Fruit fly (Drosophila melanogaster) whole organism, embryonic: Measurements from ENCODE around the gene rut.

Source experiments
- CG10321 ChIP-seq: fragments of 200-800 bp; sonication (Bioruptor generic); IDR thresholded peaks from 2 replicates; pipeline ENCODE4 v1.3.6; 2022; ENCODE audit warnings: missing biosample characterization, missing genetic modification characterization
- CG10654 ChIP-seq: fragments of 200-800 bp; sonication (Bioruptor generic); optimal IDR thresholded peaks from 2 replicates; lab custom pipeline; 2016; ENCODE audit warnings: missing biosample characterization, missing genetic modification characterization
- CG12236 ChIP-seq: fragments of 200-800 bp; sonication (Bioruptor generic); optimal IDR thresholded peaks from 2 replicates; lab custom pipeline; 2016; ENCODE audit warnings: missing biosample characterization, missing genetic modification characterization
- CG12659 ChIP-seq: fragments of 200-800 bp; sonication (Bioruptor generic); optimal IDR thresholded peaks from 3 replicates; lab custom pipeline; 2017; ENCODE audit warnings: mild to moderate bottlenecking, missing biosample characterization, missing genetic modification reagents, missing genetic modification characterization
- CG13424 ChIP-seq: fragments of 200-800 bp; sonication (Bioruptor generic); optimal IDR thresholded peaks from 2 replicates; lab custom pipeline; 2019; ENCODE audit warnings: missing biosample characterization, mild to moderate bottlenecking, missing genetic modification characterization, moderate library complexity
- CG14710 ChIP-seq: fragments of 200-800 bp; sonication (Bioruptor generic); optimal IDR thresholded peaks from 3 replicates; lab custom pipeline; 2019; ENCODE audit warnings: missing biosample characterization, mild to moderate bottlenecking, missing genetic modification characterization, moderate library complexity
- CG14965 ChIP-seq: fragments of 200-800 bp; sonication (Bioruptor generic); optimal IDR thresholded peaks from 2 replicates; lab custom pipeline; 2016; ENCODE audit warnings: missing biosample characterization, missing genetic modification characterization, borderline replicate concordance
- CG15011 ChIP-seq: fragments of 200-800 bp; sonication (Bioruptor generic); optimal IDR thresholded peaks from 3 replicates; lab custom pipeline; 2018; ENCODE audit warnings: missing biosample characterization, mild to moderate bottlenecking, missing genetic modification characterization
- CG1603 ChIP-seq: fragments of 200-800 bp; sonication (Bioruptor generic); optimal IDR thresholded peaks from 2 replicates; lab custom pipeline; 2019; ENCODE audit warnings: missing biosample characterization, mild to moderate bottlenecking, missing genetic modification characterization, moderate library complexity
- CG17328 ChIP-seq: fragments of 200-800 bp; sonication (Bioruptor generic); IDR thresholded peaks from 2 replicates; pipeline ENCODE4 v1.3.6; 2022; ENCODE audit warnings: missing biosample characterization, missing genetic modification characterization
- CG17612 ChIP-seq: fragments of 200-800 bp; sonication (Bioruptor generic); IDR thresholded peaks from 2 replicates; pipeline ENCODE4 v1.3.6; 2022; ENCODE audit warnings: missing biosample characterization, missing genetic modification characterization
- CG18011 ChIP-seq: fragments of 200-800 bp; sonication (Bioruptor generic); optimal IDR thresholded peaks from 2 replicates; lab custom pipeline; 2017; ENCODE audit warnings: missing biosample characterization, missing genetic modification characterization, mild to moderate bottlenecking, moderate library complexity, missing genotype
- CG30020 ChIP-seq: fragments of 200-800 bp; optimal IDR thresholded peaks from 2 replicates; lab custom pipeline; 2019; ENCODE audit warnings: missing biosample characterization, mild to moderate bottlenecking, missing genetic modification characterization, moderate library complexity
- CG30403 ChIP-seq: fragments of 200-800 bp; sonication (Bioruptor generic); optimal IDR thresholded peaks from 3 replicates; lab custom pipeline; 2016; ENCODE audit warnings: missing biosample characterization, missing genetic modification characterization
- CG3065 ChIP-seq: fragments of 200-800 bp; sonication (Bioruptor generic); optimal IDR thresholded peaks from 2 replicates; lab custom pipeline; 2016; ENCODE audit warnings: missing biosample characterization, missing genetic modification characterization
- CG3163 ChIP-seq: fragments of 200-800 bp; sonication (Bioruptor generic); optimal IDR thresholded peaks from 3 replicates; lab custom pipeline; 2016; ENCODE audit warnings: missing biosample characterization, missing genetic modification characterization
- CG34422 ChIP-seq: fragments of 200-800 bp; sonication (Bioruptor generic); IDR thresholded peaks from 3 replicates; pipeline ENCODE4 v1.3.6; 2022; ENCODE audit warnings: missing biosample characterization, missing genetic modification characterization
- CG4328 ChIP-seq: fragments of 200-800 bp; sonication (Bioruptor generic); optimal IDR thresholded peaks from 3 replicates; lab custom pipeline; 2017; ENCODE audit warnings: missing biosample characterization, missing genetic modification reagents, missing genetic modification characterization
- CG7271 ChIP-seq: fragments of 200-800 bp; sonication (Bioruptor generic); optimal IDR thresholded peaks from 2 replicates; lab custom pipeline; 2018; ENCODE audit warnings: missing biosample characterization, mild to moderate bottlenecking, missing genetic modification characterization, moderate library complexity
- CG8924 ChIP-seq: fragments of 200-800 bp; optimal IDR thresholded peaks from 3 replicates; lab custom pipeline; 2019; ENCODE audit warnings: missing biosample characterization, mild to moderate bottlenecking, missing genetic modification characterization, moderate library complexity
- CG8944 ChIP-seq: fragments of 200-800 bp; sonication (Bioruptor generic); optimal IDR thresholded peaks from 3 replicates; lab custom pipeline; 2016; ENCODE audit warnings: missing biosample characterization, missing genetic modification characterization
- CG9797 ChIP-seq: fragments of 200-800 bp; sonication (Bioruptor generic); optimal IDR thresholded peaks from 3 replicates; lab custom pipeline; 2018; ENCODE audit warnings: missing biosample characterization, mild to moderate bottlenecking, missing genetic modification characterization
- CG9876 ChIP-seq: fragments of 200-800 bp; sonication (Bioruptor generic); optimal IDR thresholded peaks from 2 replicates; lab custom pipeline; 2016; ENCODE audit warnings: missing biosample characterization, missing genetic modification characterization
- Dll ChIP-seq: fragments of 200-800 bp; sonication (Bioruptor generic); IDR thresholded peaks from 4 replicates; pipeline ENCODE4 v1.3.6; 2022; ENCODE audit warnings: missing biosample characterization, missing genetic modification characterization; ENCODE audit not compliant: partially characterized antibody
- Doc2 ChIP-seq: fragments of 200-800 bp; sonication (Bioruptor generic); IDR thresholded peaks from 2 replicates; pipeline ENCODE4 v1.3.6; 2022; ENCODE audit warnings: missing biosample characterization, missing genetic modification characterization
- Doc3 ChIP-seq: fragments of 200-800 bp; sonication (Bioruptor generic); IDR thresholded peaks from 3 replicates; pipeline ENCODE4 v1.3.6; 2022; ENCODE audit warnings: missing biosample characterization, missing genetic modification characterization; ENCODE audit not compliant: partially characterized antibody
- E2f2 ChIP-seq: fragments of 200-800 bp; sonication (Bioruptor generic); IDR thresholded peaks from 2 replicates; pipeline ENCODE4 v1.3.6; 2022; ENCODE audit warnings: missing biosample characterization, missing genetic modification characterization
- Elba2 ChIP-seq: fragments of 200-800 bp; sonication (Bioruptor generic); optimal IDR thresholded peaks from 3 replicates; lab custom pipeline; 2016; ENCODE audit warnings: missing biosample characterization, missing genetic modification characterization
- HLH4C ChIP-seq: fragments of 200-800 bp; sonication (Bioruptor generic); IDR thresholded peaks from 3 replicates; pipeline ENCODE4 v1.3.6; 2022; ENCODE audit warnings: missing biosample characterization, missing genetic modification characterization; ENCODE audit not compliant: partially characterized antibody
- Hr78 ChIP-seq, 2 experiments: fragments of 200-800 bp in 1 of 2; fragments of >200 bp in 1 of 2; sonication (Bioruptor generic) in 1 of 2; optimal IDR thresholded peaks; 2 replicates each; lab custom pipeline; 2017 to 2019; ENCODE audit warnings: missing biosample characterization in 2 of 2, missing genetic modification characterization in 2 of 2, mild to moderate bottlenecking in 1 of 2, moderate library complexity in 1 of 2
- MBD-R2 ChIP-seq: fragments of 200-800 bp; sonication (Bioruptor generic); IDR thresholded peaks from 2 replicates; pipeline ENCODE4 v1.3.6; 2022; ENCODE audit warnings: missing biosample characterization, missing genetic modification characterization
- Nf-YC ChIP-seq: fragments of 200-800 bp; optimal IDR thresholded peaks from 3 replicates; lab custom pipeline; 2019; ENCODE audit warnings: missing biosample characterization, mild to moderate bottlenecking, missing genetic modification characterization, moderate library complexity
- Sox102F ChIP-seq: fragments of 200-800 bp; sonication (Bioruptor generic); optimal IDR thresholded peaks from 2 replicates; lab custom pipeline; 2018; ENCODE audit warnings: missing biosample characterization, mild to moderate bottlenecking, missing genetic modification characterization, moderate library complexity
- Ssrp ChIP-seq: fragments of 200-800 bp; sonication (Bioruptor generic); optimal IDR thresholded peaks from 2 replicates; lab custom pipeline; 2018; ENCODE audit warnings: missing biosample characterization, mild to moderate bottlenecking, missing genetic modification characterization, moderate library complexity
- ab ChIP-seq: fragments of 200-800 bp; sonication (Bioruptor generic); optimal IDR thresholded peaks from 2 replicates; lab custom pipeline; 2016; ENCODE audit warnings: missing biosample characterization, missing genetic modification characterization
- dimm ChIP-seq: fragments of 200-800 bp; sonication (Bioruptor generic); IDR thresholded peaks from 2 replicates; pipeline ENCODE4 v1.3.6; 2022; ENCODE audit warnings: missing biosample characterization, missing genetic modification characterization
- eyg ChIP-seq: fragments of 200-800 bp; sonication (Bioruptor generic); optimal IDR thresholded peaks from 3 replicates; lab custom pipeline; 2016; ENCODE audit warnings: missing biosample characterization, missing genetic modification characterization
- fru ChIP-seq: fragments of >200 bp; optimal IDR thresholded peaks from 2 replicates; lab custom pipeline; 2017
- ken ChIP-seq: fragments of 200-800 bp; sonication (Bioruptor generic); IDR thresholded peaks from 3 replicates; pipeline ENCODE4 v1.3.6; 2022; ENCODE audit warnings: missing biosample characterization, missing genetic modification characterization
- knrl ChIP-seq: fragments of 200-800 bp; sonication (Bioruptor generic); IDR thresholded peaks from 3 replicates; pipeline ENCODE4 v1.3.6; 2022; ENCODE audit warnings: missing biosample characterization, missing genetic modification characterization; ENCODE audit not compliant: partially characterized antibody
- lab ChIP-seq: fragments of 200-800 bp; sonication (Bioruptor generic); optimal IDR thresholded peaks from 3 replicates; lab custom pipeline; 2017; ENCODE audit warnings: missing biosample characterization, missing genetic modification characterization, mild to moderate bottlenecking, moderate library complexity, missing genetic modification reagents
- mld ChIP-seq: fragments of 200-800 bp; sonication (Bioruptor generic); IDR thresholded peaks from 3 replicates; pipeline ENCODE4 v1.3.6; 2022; ENCODE audit warnings: missing biosample characterization, missing genetic modification characterization; ENCODE audit not compliant: partially characterized antibody
- odd ChIP-seq: fragments of 200-800 bp; sonication (Bioruptor generic); optimal IDR thresholded peaks from 2 replicates; lab custom pipeline; 2017; ENCODE audit warnings: missing biosample characterization, mild to moderate bottlenecking, missing genetic modification characterization
- pita ChIP-seq: fragments of 200-800 bp; sonication (Bioruptor generic); optimal IDR thresholded peaks from 2 replicates; lab custom pipeline; 2017; ENCODE audit warnings: missing biosample characterization, mild to moderate bottlenecking, missing genetic modification characterization
- pum ChIP-seq: fragments of 200-800 bp; sonication (Bioruptor generic); optimal IDR thresholded peaks from 2 replicates; lab custom pipeline; 2016; ENCODE audit warnings: missing biosample characterization, missing genetic modification characterization
- run ChIP-seq: fragments of 200-800 bp; sonication (Bioruptor generic); optimal IDR thresholded peaks from 3 replicates; lab custom pipeline; 2018; ENCODE audit warnings: missing biosample characterization, mild to moderate bottlenecking, missing genetic modification characterization
- sens ChIP-seq: fragments of 200-800 bp; sonication (Bioruptor generic); peaks from one replicate; lab custom pipeline; 2016; ENCODE audit warnings: missing biosample characterization, missing genetic modification characterization
- slbo ChIP-seq: fragments of 200-800 bp; sonication (Bioruptor generic); IDR thresholded peaks from 2 replicates; pipeline ENCODE4 v1.3.6; 2022; ENCODE audit warnings: missing biosample characterization, missing genetic modification characterization
- slp2 ChIP-seq: fragments of 200-800 bp; sonication (Bioruptor generic); optimal IDR thresholded peaks from 2 replicates; lab custom pipeline; 2016; ENCODE audit warnings: missing biosample characterization, missing genetic modification characterization
- zf30C ChIP-seq: fragments of 200-800 bp; sonication (Bioruptor generic); optimal IDR thresholded peaks from 3 replicates; lab custom pipeline; 2018; ENCODE audit warnings: missing biosample characterization, mild to moderate bottlenecking, missing genetic modification characterization

The rut gene

dm6 chrX:14848755-14849354 is 23.0 kb upstream of the rut start, which contains the start of gene CG9522 (continued):
- TF ChIP-seq knrl (GFP tag; lab: Robert Waterston, UW) (peak; percentile 14; the same call in 1 of the 3 replicates), slp2 (GFP tag; lab: Kevin White, UChicago) (peak; percentile 14), odd (GFP tag; lab: Kevin White, UChicago) (peak; percentile 46), HLH4C (no peak), CG17612 (GFP tag; lab: Robert Waterston, UW) (peak; percentile 50; the same call in 1 of the 2 replicates), CG13424 (tag; lab: Kevin White, UChicago) (peak; percentile 77), ken (GFP tag; lab: Robert Waterston, UW) (peak; percentile 69; the same call in 1 of the 3 replicates), sens (GFP tag; lab: Kevin White, UChicago) (peak; percentile 92), run (peak; percentile 53), CG30403 (GFP tag; lab: Kevin White, UChicago) (peak; percentile 50), CG12659 (GFP tag; lab: Kevin White, UChicago) (peak; percentile 55), Doc2 (no peak), Ssrp (tag; lab: Kevin White, UChicago) (peak; percentile 69), zf30C (GFP tag; lab: Kevin White, UChicago) (no peak), mld (no peak), E2f2 (GFP tag; lab: Robert Waterston, UW) (peak; percentile 43; the same call in 1 of the 2 replicates), Dll (no peak), Sox102F (GFP tag; lab: Kevin White, UChicago) (peak; percentile 75), CG7271 (tag; lab: Kevin White, UChicago) (no peak), CG17328 (peak; percentile 86), ab (GFP tag; lab: Kevin White, UChicago) (no peak), CG3065 (GFP tag; lab: Kevin White, UChicago) (no peak), CG14965 (GFP tag; lab: Kevin White, UChicago) (no peak), Elba2 (GFP tag; lab: Kevin White, UChicago) (no peak), CG4328 (no peak), CG18011 (GFP tag; lab: Kevin White, UChicago) (peak; percentile 8), CG8924 (tag; lab: Kevin White, UChicago) (peak; percentile 75), CG12236 (GFP tag; lab: Kevin White, UChicago) (no peak), eyg (no peak), Nf-YC (no peak), CG14710 (tag; lab: Kevin White, UChicago) (peak; percentile 67), slbo (GFP tag; lab: Robert Waterston, UW) (peak; percentile 76), CG15011 (GFP tag; lab: Kevin White, UChicago) (peak; percentile 34), CG34422 (GFP tag; lab: Robert Waterston, UW) (peak; percentile 62; the same call in 1 of the 3 replicates), MBD-R2 (GFP tag; lab: Robert Waterston, UW) (peak; percentile 59; the same call in 1 of the 2 replicates), CG10321 (GFP tag; lab: Robert Waterston, UW) (no peak), CG9797 (GFP tag; lab: Kevin White, UChicago) (no peak), Doc3 (no peak), dimm (GFP tag; lab: Robert Waterston, UW) (0 out of 2 replicates have a peak, but pooled peaks have one; percentile 40), CG8944 (GFP tag; lab: Kevin White, UChicago) (peak; percentile 18), fru (lab: Kevin White, UChicago) (no peak), CG10654 (GFP tag; lab: Kevin White, UChicago) (peak; percentile 40), CG1603 (tag; lab: Kevin White, UChicago) (no peak), CG9876 (GFP tag; lab: Kevin White, UChicago) (no peak), lab (GFP tag; lab: Kevin White, UChicago) (peak; percentile 83), pum (GFP tag; lab: Kevin White, UChicago) (peak; percentile 29), CG30020 (tag; lab: Kevin White, UChicago) (no peak), pita (GFP tag; lab: Kevin White, UChicago) (no peak), CG3163 (GFP tag; lab: Kevin White, UChicago) (no peak), Hr78 (GFP tag; optimal IDR thresholded peaks at IDR 0.05; lab: Kevin White, UChicago) (peak in 1 of 2 experiments; percentile 4)
